Worm (Caenorhabditis elegans): ENCODE data around the gene Y53G8AM.8.

DNA sequence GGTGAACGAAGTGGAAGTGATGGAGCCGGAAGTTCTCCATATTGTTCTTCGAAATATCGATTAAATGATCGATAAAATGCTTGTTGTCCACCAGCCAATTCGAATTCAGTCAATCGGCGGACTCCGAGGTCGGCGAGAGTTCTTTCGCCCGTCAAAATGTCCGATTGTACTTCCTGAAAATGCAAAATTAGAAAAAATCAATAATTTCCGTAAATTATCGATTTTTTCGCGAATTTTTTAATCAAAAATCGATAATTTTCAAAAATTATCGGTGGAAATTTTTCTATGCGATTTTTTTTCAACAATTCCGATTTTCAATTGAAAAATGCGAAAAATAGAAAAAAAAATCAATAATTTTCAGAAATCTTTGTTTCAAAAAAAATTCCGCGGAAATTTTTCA, 36.6 kb downstream of the Y53G8AM.8 start:
- no peak for TF ChIP-seq ama-1 (optimal IDR thresholded peaks at IDR 0.05)
- TF ChIP-seq nhr-11 (tag; optimal IDR thresholded peaks at IDR 0.05): no peak
- TF ChIP-seq ceh-82 (tag; optimal IDR thresholded peaks at IDR 0.05): no peak
- TF ChIP-seq jun-1 (tag; optimal IDR thresholded peaks at IDR 0.05): no peak
- no peak for TF ChIP-seq tlp-1 (tag; optimal IDR thresholded peaks at IDR 0.05)
- TF ChIP-seq hlh-17 (GFP tag; optimal IDR thresholded peaks at IDR 0.05; ENCODE audit: borderline replicate concordance): no peak
- TF ChIP-seq nhr-90 (tag; optimal IDR thresholded peaks at IDR 0.05; ENCODE audit: poor library complexity): no peak

Measured in whole organism, L1 larva.